Fruit fly (Drosophila melanogaster) whole organism, embryonic: ENCODE measurements around the gene cwo.
A peak's percentile ranks its signal among the peaks of the same experiment; 100 is the strongest.

Source experiments
- Abd-B ChIP-seq: fragments of 200-800 bp; sonication (Bioruptor generic); optimal IDR thresholded peaks from 2 replicates; lab custom pipeline; 2018; ENCODE audit warnings: missing biosample characterization, mild to moderate bottlenecking, missing genetic modification characterization, moderate library complexity
- Atf-2 ChIP-seq: fragments of 200-800 bp; sonication (Bioruptor generic); optimal IDR thresholded peaks from 2 replicates; lab custom pipeline; 2016; ENCODE audit warnings: missing biosample characterization, missing genetic modification characterization
- Atf3 ChIP-seq: fragments of 200-800 bp; sonication (Bioruptor generic); optimal IDR thresholded peaks from 3 replicates; lab custom pipeline; 2016; ENCODE audit warnings: missing biosample characterization, missing genetic modification characterization
- CG10321 ChIP-seq: fragments of 200-800 bp; sonication (Bioruptor generic); IDR thresholded peaks from 2 replicates; pipeline ENCODE4 v1.3.6; 2022; ENCODE audit warnings: missing biosample characterization, missing genetic modification characterization
- CG11085 ChIP-seq: fragments of 200-800 bp; sonication (Bioruptor generic); IDR thresholded peaks from 2 replicates; pipeline ENCODE4 v1.3.6; 2022; ENCODE audit warnings: missing biosample characterization, missing genetic modification characterization
- CG12104 ChIP-seq: fragments of 200-800 bp; sonication (Bioruptor generic); optimal IDR thresholded peaks from 3 replicates; lab custom pipeline; 2016; ENCODE audit warnings: missing biosample characterization, missing genetic modification characterization
- CG12236 ChIP-seq: fragments of 200-800 bp; sonication (Bioruptor generic); optimal IDR thresholded peaks from 2 replicates; lab custom pipeline; 2016; ENCODE audit warnings: missing biosample characterization, missing genetic modification characterization
- CG13287 ChIP-seq: fragments of 200-800 bp; sonication (Bioruptor generic); IDR thresholded peaks from 2 replicates; pipeline ENCODE4 v1.3.6; 2022; ENCODE audit warnings: missing biosample characterization, missing genetic modification characterization; ENCODE audit not compliant: partially characterized antibody
- CG1647 ChIP-seq: fragments of 200-800 bp; sonication (Bioruptor generic); optimal IDR thresholded peaks from 3 replicates; lab custom pipeline; 2016; ENCODE audit warnings: missing biosample characterization, missing genetic modification characterization
- CG16815 ChIP-seq: fragments of 200-800 bp; sonication (Bioruptor generic); optimal IDR thresholded peaks from 3 replicates; lab custom pipeline; 2017; ENCODE audit warnings: missing biosample characterization, mild to moderate bottlenecking, missing genetic modification characterization
- CG17385 ChIP-seq: fragments of 200-800 bp; sonication (Bioruptor generic); optimal IDR thresholded peaks from 3 replicates; lab custom pipeline; 2018; ENCODE audit warnings: missing biosample characterization, mild to moderate bottlenecking, missing genetic modification characterization
- CG3163 ChIP-seq: fragments of 200-800 bp; sonication (Bioruptor generic); optimal IDR thresholded peaks from 3 replicates; lab custom pipeline; 2016; ENCODE audit warnings: missing biosample characterization, missing genetic modification characterization
- CG33557 ChIP-seq: fragments of 200-800 bp; sonication (Bioruptor generic); optimal IDR thresholded peaks from 2 replicates; lab custom pipeline; 2019; ENCODE audit warnings: missing biosample characterization, mild to moderate bottlenecking, missing genetic modification characterization, moderate library complexity
- CG3407 ChIP-seq: fragments of 200-800 bp; sonication (Bioruptor generic); optimal IDR thresholded peaks from 2 replicates; lab custom pipeline; 2018; ENCODE audit warnings: missing biosample characterization, mild to moderate bottlenecking, missing genetic modification characterization
- CG4707 ChIP-seq: fragments of 200-800 bp; sonication (Bioruptor generic); optimal IDR thresholded peaks from 2 replicates; lab custom pipeline; 2018; ENCODE audit warnings: missing biosample characterization, mild to moderate bottlenecking, missing genetic modification characterization, moderate library complexity
- CG6272 ChIP-seq: fragments of 200-800 bp; sonication (Bioruptor generic); IDR thresholded peaks from 2 replicates; pipeline ENCODE4 v1.3.6; 2022; ENCODE audit warnings: missing biosample characterization, missing genetic modification characterization
- CG9727 ChIP-seq: fragments of 200-800 bp; sonication (Bioruptor generic); optimal IDR thresholded peaks from 3 replicates; lab custom pipeline; 2017; ENCODE audit warnings: missing biosample characterization, mild to moderate bottlenecking, missing genetic modification characterization
- Dref ChIP-seq: fragments of 200-800 bp; sonication (Bioruptor generic); IDR thresholded peaks from 2 replicates; pipeline ENCODE4 v1.3.6; 2022; ENCODE audit warnings: missing biosample characterization, missing genetic modification characterization
- E2f1 ChIP-seq: fragments of 200-800 bp; sonication (Bioruptor generic); IDR thresholded peaks from 2 replicates; pipeline ENCODE4 v1.3.6; 2022; ENCODE audit warnings: missing biosample characterization, missing genetic modification characterization
- Ets65A ChIP-seq: fragments of 200-800 bp; sonication (Bioruptor generic); peaks from one replicate; lab custom pipeline; 2016; ENCODE audit warnings: missing biosample characterization, missing genetic modification characterization
- Ets97D ChIP-seq: fragments of 200-800 bp; sonication (Bioruptor generic); optimal IDR thresholded peaks from 3 replicates; lab custom pipeline; 2016; ENCODE audit warnings: missing biosample characterization, missing genetic modification characterization
- Hr51 ChIP-seq, 2 experiments: fragments of 200-800 bp; sonication (Bioruptor generic); optimal IDR thresholded peaks; 2 replicates in 1 of 2; 3 replicates in 1 of 2; lab custom pipeline; 2016 to 2018; ENCODE audit warnings: missing biosample characterization in 2 of 2, missing genetic modification characterization in 2 of 2, mild to moderate bottlenecking in 1 of 2, moderate library complexity in 1 of 2
- Max ChIP-seq: fragments of 200-800 bp; sonication (Bioruptor generic); optimal IDR thresholded peaks from 2 replicates; lab custom pipeline; 2016; ENCODE audit warnings: missing biosample characterization, mild to moderate bottlenecking, missing genetic modification characterization
- Sox102F ChIP-seq: fragments of 200-800 bp; sonication (Bioruptor generic); optimal IDR thresholded peaks from 2 replicates; lab custom pipeline; 2018; ENCODE audit warnings: missing biosample characterization, mild to moderate bottlenecking, missing genetic modification characterization, moderate library complexity
- Spps ChIP-seq: fragments of 200-800 bp; sonication (Bioruptor generic); optimal IDR thresholded peaks from 2 replicates; lab custom pipeline; 2018; ENCODE audit warnings: missing biosample characterization, mild to moderate bottlenecking, missing genetic modification characterization
- TFAM ChIP-seq: fragments of 200-800 bp; sonication (Bioruptor generic); optimal IDR thresholded peaks from 2 replicates; lab custom pipeline; 2017; ENCODE audit warnings: missing biosample characterization, missing genetic modification characterization, inconsistent platforms
- ab ChIP-seq: fragments of 200-800 bp; sonication (Bioruptor generic); optimal IDR thresholded peaks from 2 replicates; lab custom pipeline; 2016; ENCODE audit warnings: missing biosample characterization, missing genetic modification characterization
- br ChIP-seq: fragments of >200 bp; optimal IDR thresholded peaks from 2 replicates; lab custom pipeline; 2017
- cg ChIP-seq: fragments of 200-800 bp; sonication (Bioruptor generic); optimal IDR thresholded peaks from 3 replicates; lab custom pipeline; 2019; ENCODE audit warnings: missing biosample characterization, mild to moderate bottlenecking, missing genetic modification characterization, moderate library complexity
- ci ChIP-seq: fragments of 200-800 bp; sonication (Bioruptor generic); IDR thresholded peaks from 3 replicates; pipeline ENCODE4 v1.3.6; 2022; ENCODE audit warnings: missing biosample characterization, missing genetic modification characterization
- croc ChIP-seq: fragments of 200-800 bp; sonication (Bioruptor generic); conservative IDR thresholded peaks from 3 replicates; pipeline ENCODE4 v1.3.6; 2022; ENCODE audit warnings: missing biosample characterization, missing genetic modification characterization
- cwo ChIP-seq: fragments of 200-800 bp; sonication (Bioruptor generic); optimal IDR thresholded peaks from 3 replicates; lab custom pipeline; 2017; ENCODE audit warnings: missing biosample characterization, missing genetic modification characterization, mild to moderate bottlenecking, moderate library complexity, missing genetic modification reagents
- eve ChIP-seq, 2 experiments: fragments of >200 bp; optimal IDR thresholded peaks; 2 replicates each; lab custom pipeline; 2017; ENCODE audit warnings: missing biosample characterization in 2 of 2, missing genetic modification characterization in 2 of 2
- fd64A ChIP-seq: fragments of 200-800 bp; sonication (Bioruptor generic); optimal IDR thresholded peaks from 3 replicates; lab custom pipeline; 2018; ENCODE audit warnings: missing biosample characterization, mild to moderate bottlenecking, missing genetic modification characterization
- grau ChIP-seq: fragments of 200-800 bp; optimal IDR thresholded peaks from 3 replicates; lab custom pipeline; 2019; ENCODE audit warnings: missing biosample characterization, mild to moderate bottlenecking, missing genetic modification characterization, moderate library complexity
- jumu ChIP-seq: fragments of 200-800 bp; sonication (Bioruptor generic); optimal IDR thresholded peaks from 3 replicates; lab custom pipeline; 2016; ENCODE audit warnings: missing biosample characterization, missing genetic modification characterization
- lov ChIP-seq, 2 experiments: fragments of 200-800 bp in 1 of 2; fragments of >200 bp in 1 of 2; sonication (Bioruptor generic) in 1 of 2; IDR thresholded peaks in 1 of 2; optimal IDR thresholded peaks in 1 of 2; 2 replicates in 1 of 2; 3 replicates in 1 of 2; pipeline versions ENCODE4 v1.3.6 to Lab custom; 2017 to 2022; ENCODE audit warnings: missing biosample characterization in 1 of 2, missing genetic modification characterization in 1 of 2
- pho ChIP-seq: fragments of 200-800 bp; sonication (Bioruptor generic); optimal IDR thresholded peaks from 2 replicates; lab custom pipeline; 2016; ENCODE audit warnings: missing biosample characterization, missing genetic modification characterization
- pnt ChIP-seq: fragments of 200-800 bp; sonication (Bioruptor generic); optimal IDR thresholded peaks from 3 replicates; lab custom pipeline; 2016; ENCODE audit warnings: missing biosample characterization, missing genetic modification characterization
- psq ChIP-seq: fragments of 200-800 bp; sonication (Bioruptor generic); optimal IDR thresholded peaks from 2 replicates; lab custom pipeline; 2017; ENCODE audit warnings: missing biosample characterization, missing genetic modification characterization
- run ChIP-seq: fragments of 200-800 bp; sonication (Bioruptor generic); optimal IDR thresholded peaks from 3 replicates; lab custom pipeline; 2018; ENCODE audit warnings: missing biosample characterization, mild to moderate bottlenecking, missing genetic modification characterization
- slou ChIP-seq: fragments of 200-800 bp; sonication (Bioruptor generic); optimal IDR thresholded peaks from 3 replicates; lab custom pipeline; 2016; ENCODE audit warnings: missing biosample characterization, missing genetic modification characterization
- trem ChIP-seq: fragments of 200-800 bp; optimal IDR thresholded peaks from 3 replicates; lab custom pipeline; 2019; ENCODE audit warnings: missing biosample characterization, mild to moderate bottlenecking, missing genetic modification characterization, moderate library complexity
- trh ChIP-seq: fragments of 200-800 bp; sonication (Bioruptor generic); optimal IDR thresholded peaks from 2 replicates; lab custom pipeline; 2016; ENCODE audit warnings: missing biosample characterization, missing genetic modification characterization
- zf30C ChIP-seq: fragments of 200-800 bp; sonication (Bioruptor generic); optimal IDR thresholded peaks from 3 replicates; lab custom pipeline; 2018; ENCODE audit warnings: missing biosample characterization, mild to moderate bottlenecking, missing genetic modification characterization

The cwo gene

DNA sequence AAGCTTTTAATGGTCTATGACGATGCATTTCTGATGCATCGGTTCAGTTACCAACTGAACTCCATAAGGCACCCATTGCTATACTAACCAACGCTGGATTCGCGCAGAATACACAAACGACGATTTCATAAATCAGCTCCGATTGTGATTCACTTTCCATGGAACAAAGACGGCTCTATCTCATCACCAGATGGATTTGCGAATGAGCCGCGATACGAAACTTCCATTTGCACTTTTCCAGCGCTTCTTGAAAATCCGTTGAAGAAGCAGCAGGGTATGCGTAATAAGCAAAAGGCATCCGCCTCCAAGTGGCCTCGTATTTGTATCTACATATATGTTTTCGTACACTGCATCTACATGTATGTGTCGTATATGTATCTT, 4.5 kb downstream of the cwo start:
- TF ChIP-seq eve (GFP tag; optimal IDR thresholded peaks at IDR 0.05; lab: Kevin White, UChicago) (peak in 1 of 2 experiments; percentile 53), cg (GFP tag; lab: Kevin White, UChicago) (peak; percentile 30), CG6272 (GFP tag; lab: Robert Waterston, UW) (no peak), CG16815 (GFP tag; lab: Kevin White, UChicago) (no peak)

DNA sequence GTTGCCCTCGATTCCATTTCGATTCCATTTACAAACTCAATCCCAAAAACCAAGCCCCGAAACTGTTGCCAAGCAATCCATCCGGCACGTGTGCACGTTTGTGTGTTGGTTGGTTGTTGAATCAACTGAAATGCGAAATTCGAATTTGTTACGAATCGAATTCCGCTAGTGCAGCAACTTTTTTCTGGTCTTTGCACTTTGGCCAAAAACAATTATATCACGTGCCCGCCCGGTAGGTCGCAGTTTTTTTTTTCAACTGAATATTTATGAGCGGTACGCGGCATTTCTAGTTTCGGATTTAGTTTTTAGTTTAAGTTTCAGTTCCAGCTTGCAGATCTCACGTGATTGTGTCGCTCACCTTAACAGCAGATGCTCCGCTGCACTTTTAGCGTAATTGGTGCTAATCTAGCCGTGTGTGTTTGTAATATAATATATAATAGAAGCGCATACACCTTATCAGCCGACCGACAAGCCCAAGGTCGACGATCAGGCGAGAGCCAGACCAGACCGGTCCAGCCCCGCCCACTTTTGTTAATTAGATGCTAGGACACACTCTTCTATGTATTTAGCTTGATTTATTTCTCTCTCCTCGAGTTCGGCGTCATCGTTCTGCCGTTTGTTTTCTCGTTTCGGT, 5.1 kb downstream of the cwo start:
- TF ChIP-seq run (tag; lab: Kevin White, UChicago) (no peak), ci (GFP tag; lab: Robert Waterston, UW) (0 out of 3 replicates have a peak, but pooled peaks have one; percentile 26), cwo (GFP tag; lab: Kevin White, UChicago) (peak; percentile 93), grau (tag; lab: Kevin White, UChicago) (no peak), CG11085 (no peak)

DNA sequence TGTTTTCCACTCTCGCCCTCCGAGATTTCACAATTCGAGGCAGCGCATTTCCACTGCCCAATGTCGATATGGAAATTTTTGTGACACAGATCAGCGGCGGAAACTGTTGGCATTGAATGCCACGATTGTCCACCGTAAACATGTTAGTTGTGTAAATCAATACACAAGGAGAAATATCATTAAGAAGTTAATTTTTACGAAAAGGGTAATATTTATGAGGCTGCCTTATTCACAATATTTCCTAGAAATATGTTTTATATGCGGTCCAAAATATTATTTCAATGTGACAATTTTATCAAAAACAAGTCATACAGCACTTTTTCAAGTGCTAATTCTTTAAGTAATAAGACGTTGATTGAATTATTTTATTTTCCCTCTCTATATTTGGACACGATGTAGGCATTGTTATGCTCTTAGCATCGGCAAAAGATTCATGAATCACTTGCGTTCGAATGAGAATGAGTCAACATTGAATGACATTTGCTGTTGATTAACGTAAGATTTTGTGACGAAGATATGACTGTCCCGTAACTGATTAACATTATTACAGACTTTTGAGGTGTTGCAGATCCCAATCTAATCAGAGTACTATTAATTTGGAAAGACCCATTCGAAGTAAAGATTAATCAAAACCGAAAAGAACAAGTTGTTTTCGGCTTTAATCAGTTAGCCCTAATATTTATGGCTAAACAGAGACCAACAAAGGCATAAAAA, 5.8 kb downstream of the cwo start:
- no peak for TF ChIP-seq Dref (GFP tag; lab: Robert Waterston, UW)
- no peak for TF ChIP-seq lov (optimal IDR thresholded peaks at IDR 0.05; lab: Kevin White, UChicago)
- TF ChIP-seq lov (GFP tag; IDR thresholded peaks at IDR 0.05; lab: Robert Waterston, UW), result peak; percentile 77; the same call in 2 of the 3 replicates
- TF ChIP-seq pho (GFP tag; lab: Kevin White, UChicago), result peak; percentile 78
- peak; percentile 44 for TF ChIP-seq trh (GFP tag; lab: Kevin White, UChicago)
- TF ChIP-seq CG12104, result peak; percentile 55
- peak; percentile 16 for TF ChIP-seq trem (tag; lab: Kevin White, UChicago)
- peak; percentile 38 for TF ChIP-seq Spps
- peak; percentile 71 for TF ChIP-seq Atf3
- TF ChIP-seq CG3163, result peak; percentile 56
- no peak for TF ChIP-seq br
- peak; percentile 44 for TF ChIP-seq psq (GFP tag; lab: Kevin White, UChicago)
- peak; percentile 43 for TF ChIP-seq Max (GFP tag; lab: Kevin White, UChicago)
- peak; percentile 44 for TF ChIP-seq Ets97D
- TF ChIP-seq slou (GFP tag; lab: Kevin White, UChicago), result peak; percentile 65
- TF ChIP-seq CG4707 (GFP tag; lab: Kevin White, UChicago), result peak; percentile 39
- TF ChIP-seq CG33557, result no peak
- TF ChIP-seq CG9727, result peak; percentile 70
- peak; percentile 14 to 93 for TF ChIP-seq Hr51 (GFP tag; optimal IDR thresholded peaks at IDR 0.05; lab: Kevin White, UChicago)
- no peak for TF ChIP-seq ab
- peak; percentile 23 for TF ChIP-seq fd64A
- peak; percentile 65 for TF ChIP-seq CG3407 (GFP tag; lab: Kevin White, UChicago)
- peak; percentile 85 for TF ChIP-seq E2f1 (GFP tag; lab: Robert Waterston, UW)
- peak; percentile 64 for TF ChIP-seq pnt (GFP tag; lab: Kevin White, UChicago)
- peak; percentile 73 for TF ChIP-seq Atf-2 (GFP tag; lab: Kevin White, UChicago)
- TF ChIP-seq zf30C (GFP tag; lab: Kevin White, UChicago), result no peak
- peak; percentile 75; the same call in 1 of the 2 replicates for TF ChIP-seq CG10321 (GFP tag; lab: Robert Waterston, UW)
- TF ChIP-seq Ets65A (GFP tag; lab: Kevin White, UChicago), result peak; percentile 86
- TF ChIP-seq CG1647 (GFP tag; lab: Kevin White, UChicago), result peak; percentile 52
- TF ChIP-seq CG13287 (GFP tag; lab: Robert Waterston, UW), result no peak
- TF ChIP-seq TFAM, result peak; percentile 23
- TF ChIP-seq jumu (GFP tag; lab: Kevin White, UChicago), result peak; percentile 39
- TF ChIP-seq CG12236 (GFP tag; lab: Kevin White, UChicago), result peak; percentile 64
- TF ChIP-seq croc, result peak; percentile 26; the same call in 1 of the 3 replicates
- TF ChIP-seq CG17385 (GFP tag; lab: Kevin White, UChicago), result peak; percentile 79
- peak; percentile 77 for TF ChIP-seq Abd-B (GFP tag; lab: Kevin White, UChicago)
- TF ChIP-seq Sox102F (GFP tag; lab: Kevin White, UChicago), result peak; percentile 92
